Worm (Caenorhabditis elegans) whole organism, L4 larva: ENCODE data around the gene F55A4.7.

Source experiments
- aha-1 ChIP-seq: fragments of 150-350 bp; peaks from one replicate; lab custom pipeline; 2014; ENCODE audit warnings: missing biosample characterization, missing genetic modification characterization
- ama-1 ChIP-seq: fragments of 150-350 bp; optimal IDR thresholded peaks from 2 replicates; lab custom pipeline; 2014; ENCODE audit warnings: inconsistent platforms, mixed read lengths
- dpl-1 ChIP-seq: fragments of 150-350 bp; optimal IDR thresholded peaks from 2 replicates; lab custom pipeline; 2014; ENCODE audit warnings: missing biosample characterization, missing genetic modification reagents, missing genetic modification characterization
- hlh-30 ChIP-seq: sonication (generic microtip); optimal IDR thresholded peaks from 2 replicates; lab custom pipeline; 2017; ENCODE audit warnings: antibody characterized with exemption, mild to moderate bottlenecking, missing genetic modification characterization, missing compliant biosample characterization; ENCODE audit not compliant: insufficient read depth
- jun-1 ChIP-seq: fragments of 150-350 bp; optimal IDR thresholded peaks from 2 replicates; lab custom pipeline; 2014; ENCODE audit warnings: missing biosample characterization, missing genetic modification reagents, missing genetic modification characterization
- lin-38 ChIP-seq: fragments of 200-800 bp; sonication (Bioruptor generic); IDR thresholded peaks from 2 replicates; pipeline ENCODE4 v1.3.6; 2022; ENCODE audit warnings: missing genetic modification reagents, missing genetic modification characterization, missing compliant biosample characterization
- lin-39 ChIP-seq: fragments of 150-350 bp; optimal IDR thresholded peaks from 2 replicates; lab custom pipeline; 2014; ENCODE audit warnings: missing biosample characterization, missing genetic modification reagents, missing genetic modification characterization
- mes-2 ChIP-seq: sonication (generic microtip); optimal IDR thresholded peaks from 2 replicates; lab custom pipeline; 2016; ENCODE audit warnings: missing genotype, mild to moderate bottlenecking, missing genetic modification characterization, missing compliant biosample characterization; ENCODE audit not compliant: poor library complexity, severe bottlenecking
- nhr-237 ChIP-seq: sonication (generic microtip); optimal IDR thresholded peaks from 2 replicates; lab custom pipeline; 2017; ENCODE audit warnings: missing biosample characterization, missing genetic modification characterization
- set-16 ChIP-seq: fragments of 200-800 bp; sonication (Bioruptor generic); IDR thresholded peaks from 2 replicates; pipeline ENCODE4 v1.3.6; 2022; ENCODE audit warnings: missing genetic modification reagents, missing genetic modification characterization, missing compliant biosample characterization
- unc-39 ChIP-seq: sonication (generic microtip); optimal IDR thresholded peaks from 2 replicates; lab custom pipeline; 2017; ENCODE audit warnings: missing biosample characterization, missing genetic modification characterization
- zag-1 ChIP-seq: fragments of 150-350 bp; optimal IDR thresholded peaks from 2 replicates; lab custom pipeline; 2014; ENCODE audit warnings: missing biosample characterization, missing genetic modification characterization

ce11 chrX:1057821-1058377 lies 19.7 kb upstream of the F55A4.7 start:
- TF ChIP-seq zag-1 (tag; lab: Kevin White, UChicago) (no peak), set-16 (GFP tag; lab: Robert Waterston, UW) (peak; percentile 86), ama-1 (no peak), lin-39 (tag; lab: Kevin White, UChicago) (no peak), dpl-1 (GFP tag; lab: Kevin White, UChicago) (no peak), nhr-237 (tag; lab: Kevin White, UChicago) (no peak), lin-38 (GFP tag; lab: Robert Waterston, UW) (no peak), mes-2 (tag; lab: Kevin White, UChicago) (no peak), aha-1 (peak; percentile 80), jun-1 (no peak), hlh-30 (no peak), unc-39 (no peak)
